Fruit fly (Drosophila melanogaster) whole organism, prepupa: ENCODE data around the gene pont.

Experiments
- CG11762 ChIP-seq: fragments of 200-800 bp; sonication (Bioruptor generic); optimal IDR thresholded peaks from 3 replicates; lab custom pipeline; 2016; ENCODE audit warnings: missing biosample characterization, missing genetic modification characterization; ENCODE audit not compliant: insufficient read depth
- Lpt ChIP-seq: fragments of 200-800 bp; sonication (Bioruptor generic); optimal IDR thresholded peaks from 3 replicates; lab custom pipeline; 2016; ENCODE audit warnings: missing biosample characterization, missing genetic modification characterization
- Sox102F ChIP-seq: fragments of 200-800 bp; sonication (Bioruptor generic); optimal IDR thresholded peaks from 2 replicates; lab custom pipeline; 2016; ENCODE audit warnings: missing biosample characterization, mild to moderate bottlenecking, missing genetic modification characterization
- Sox15 ChIP-seq: fragments of 200-800 bp; sonication (Bioruptor generic); optimal IDR thresholded peaks from 3 replicates; lab custom pipeline; 2016; ENCODE audit warnings: missing biosample characterization, missing genetic modification characterization
- dac ChIP-seq: fragments of 200-800 bp; sonication (Bioruptor generic); optimal IDR thresholded peaks from 2 replicates; lab custom pipeline; 2017; ENCODE audit warnings: missing biosample characterization, mild to moderate bottlenecking, missing genetic modification characterization
- eg ChIP-seq: fragments of 200-800 bp; sonication (Bioruptor generic); IDR thresholded peaks from 3 replicates; pipeline ENCODE4 v1.3.6; 2022; ENCODE audit warnings: missing biosample characterization, missing genetic modification characterization
- ss ChIP-seq, 2 experiments: fragments of 200-800 bp; sonication (Bioruptor generic); optimal IDR thresholded peaks; 2 replicates in 1 of 2; 3 replicates in 1 of 2; lab custom pipeline; 2017 to 2018; ENCODE audit warnings: mild to moderate bottlenecking in 2 of 2, missing biosample characterization in 2 of 2, missing genetic modification characterization in 2 of 2, moderate library complexity in 1 of 2

dm6 chr3R:10274829-10275228, 12.9 kb downstream of the pont start:
- TF ChIP-seq Lpt (GFP tag; lab: Kevin White, UChicago): no peak
- TF ChIP-seq CG11762 (GFP tag; lab: Kevin White, UChicago): no peak
- TF ChIP-seq dac (GFP tag; lab: Kevin White, UChicago): no peak
- TF ChIP-seq ss (GFP tag; optimal IDR thresholded peaks at IDR 0.05; lab: Kevin White, UChicago): no peak
- no peak for TF ChIP-seq Sox102F (GFP tag; lab: Kevin White, UChicago)
- no peak for TF ChIP-seq eg
- TF ChIP-seq Sox15 (GFP tag; lab: Kevin White, UChicago): no peak
